Worm (Caenorhabditis elegans): Measurements from ENCODE around the gene mspn-1.

mspn-1 gene

ce11 chrIV:10214811-10215210 lies 37.0 kb downstream of the mspn-1 start, which contains the start of gene abt-1:
Gene abt-1, minus strand, starts transcription at chrIV:10214911.
- TF ChIP-seq nhr-237 (tag; optimal IDR thresholded peaks at IDR 0.05) = no peak
- TF ChIP-seq zip-8 (tag; optimal IDR thresholded peaks at IDR 0.05) = no peak
- TF ChIP-seq nhr-28 (tag; optimal IDR thresholded peaks at IDR 0.05) = no peak
- TF ChIP-seq ztf-11 (tag; optimal IDR thresholded peaks at IDR 0.05) = no peak
- no peak for TF ChIP-seq sptf-1 (tag; optimal IDR thresholded peaks at IDR 0.05)
- TF ChIP-seq pha-4 (tag; optimal IDR thresholded peaks at IDR 0.05) = no peak
- TF ChIP-seq blmp-1 (tag; optimal IDR thresholded peaks at IDR 0.05) = no peak
- TF ChIP-seq ceh-43 (GFP tag; optimal IDR thresholded peaks at IDR 0.05) = no peak
- no peak for TF ChIP-seq bed-3 (GFP tag; optimal IDR thresholded peaks at IDR 0.05)
- no peak for TF ChIP-seq nhr-12 (tag; optimal IDR thresholded peaks at IDR 0.05)
- TF ChIP-seq mab-5 (tag; optimal IDR thresholded peaks at IDR 0.05) = no peak
- TF ChIP-seq lin-32 (GFP tag; optimal IDR thresholded peaks at IDR 0.05) = no peak
- TF ChIP-seq ceh-83 (GFP tag; optimal IDR thresholded peaks at IDR 0.05) = no peak

- TF ChIP-seq hlh-1 (tag; optimal IDR thresholded peaks at IDR 0.05) = no peak
- no peak for TF ChIP-seq nhr-2 (tag; optimal IDR thresholded peaks at IDR 0.05)
- TF ChIP-seq unc-120 (tag; optimal IDR thresholded peaks at IDR 0.05; ENCODE audit: poor library complexity, severe bottlenecking) = no peak
- no peak for TF ChIP-seq ceh-83 (GFP tag; optimal IDR thresholded peaks at IDR 0.05)
- TF ChIP-seq ztf-11 (tag; optimal IDR thresholded peaks at IDR 0.05) = no peak
These were observed 37.6 kb downstream of the mspn-1 start for ce11 chrIV:10215393-10215792.

DNA sequence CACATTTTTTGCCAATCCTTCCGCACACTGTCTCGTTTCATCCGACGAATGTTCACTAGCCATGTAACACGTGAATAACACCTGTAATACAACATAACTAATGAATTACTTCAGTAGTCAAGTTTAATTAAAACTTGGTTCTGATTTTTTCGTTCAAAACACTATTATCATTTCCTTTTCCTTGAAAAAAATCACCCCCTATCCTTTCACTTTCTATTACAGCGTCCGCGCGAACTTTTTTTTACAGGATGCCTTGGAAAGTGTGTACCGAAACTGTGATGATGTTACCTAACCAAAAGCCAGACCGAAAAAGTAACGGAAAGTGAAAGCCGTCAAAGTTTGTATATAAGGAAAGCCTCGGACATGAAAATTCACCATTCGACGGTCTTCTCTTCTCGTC lies 38.3 kb downstream of the mspn-1 start, which contains the start of gene col-124:
TSS of gene col-124 (plus strand) at position 374 of the 400 bp plus-strand sequence.
- no peak for TF ChIP-seq mab-5 (tag; optimal IDR thresholded peaks at IDR 0.05)
- no peak for TF ChIP-seq sem-2 (GFP tag; optimal IDR thresholded peaks at IDR 0.05)
- no peak for TF ChIP-seq mep-1 (tag; optimal IDR thresholded peaks at IDR 0.05)
- TF ChIP-seq lsy-2 (tag; optimal IDR thresholded peaks at IDR 0.05) = no peak
- no peak for TF ChIP-seq cnd-1 (tag; optimal IDR thresholded peaks at IDR 0.05)
- TF ChIP-seq ceh-43 (GFP tag; optimal IDR thresholded peaks at IDR 0.05) = no peak
- no peak for TF ChIP-seq unc-120 (tag; optimal IDR thresholded peaks at IDR 0.05; ENCODE audit: poor library complexity, severe bottlenecking)
- TF ChIP-seq bed-3 (GFP tag; optimal IDR thresholded peaks at IDR 0.05) = no peak
- TF ChIP-seq snpc-4 (tag; optimal IDR thresholded peaks at IDR 0.05) = no peak
- no peak for TF ChIP-seq ham-2 (GFP tag; optimal IDR thresholded peaks at IDR 0.05)

ce11 chrIV:10216704-10217296 lies 39.0 kb downstream of the mspn-1 start:
- no peak for TF ChIP-seq nhr-28 (tag; optimal IDR thresholded peaks at IDR 0.05)
- TF ChIP-seq sem-2 (GFP tag; optimal IDR thresholded peaks at IDR 0.05) = no peak
- no peak for TF ChIP-seq nhr-237 (tag; optimal IDR thresholded peaks at IDR 0.05)
- no peak for TF ChIP-seq mls-2 (tag; optimal IDR thresholded peaks at IDR 0.05)

DNA sequence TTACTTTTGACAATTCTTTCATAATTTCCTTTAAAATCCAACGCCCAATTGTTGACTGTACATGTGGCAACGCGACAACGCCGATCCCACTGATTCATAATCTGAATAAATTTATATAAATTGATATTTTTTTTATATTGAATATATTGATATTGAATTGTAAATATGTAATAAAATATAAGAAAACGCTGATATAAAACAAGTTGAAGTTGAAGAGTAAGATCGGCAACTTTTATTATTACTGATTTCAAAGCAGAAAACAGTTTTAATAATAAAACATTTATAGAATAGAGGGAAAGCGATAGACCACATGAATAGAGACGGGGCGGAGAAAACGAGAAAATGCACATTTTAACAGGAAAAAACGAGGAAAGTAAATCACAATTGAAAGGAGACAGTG lies 41.4 kb downstream of the mspn-1 start, which contains the start of gene qns-1:
TSS of gene qns-1 (minus strand) at position 101 of the 400 bp plus-strand sequence.
- TF ChIP-seq nhr-2 (tag; optimal IDR thresholded peaks at IDR 0.05) (no peak), lin-13 (tag; optimal IDR thresholded peaks at IDR 0.05) (no peak), tbx-8 (GFP tag; optimal IDR thresholded peaks at IDR 0.05) (no peak), pha-4 (tag; optimal IDR thresholded peaks at IDR 0.05) (no peak), lsy-2 (tag; optimal IDR thresholded peaks at IDR 0.05) (no peak), mab-5 (tag; optimal IDR thresholded peaks at IDR 0.05) (no peak), snpc-4 (tag; optimal IDR thresholded peaks at IDR 0.05) (no peak), lin-32 (GFP tag; optimal IDR thresholded peaks at IDR 0.05) (no peak), sem-2 (GFP tag; optimal IDR thresholded peaks at IDR 0.05) (no peak), unc-62 (GFP tag; optimal IDR thresholded peaks at IDR 0.05) (no peak)

- TF ChIP-seq ham-2 (GFP tag; optimal IDR thresholded peaks at IDR 0.05) (no peak), ceh-83 (GFP tag; optimal IDR thresholded peaks at IDR 0.05) (no peak), mab-5 (tag; optimal IDR thresholded peaks at IDR 0.05) (no peak), bed-3 (GFP tag; optimal IDR thresholded peaks at IDR 0.05) (no peak), nhr-28 (tag; optimal IDR thresholded peaks at IDR 0.05) (no peak), sem-2 (GFP tag; optimal IDR thresholded peaks at IDR 0.05) (no peak), nhr-76 (tag; optimal IDR thresholded peaks at IDR 0.05) (no peak), blmp-1 (tag; optimal IDR thresholded peaks at IDR 0.05) (no peak), lin-32 (GFP tag; optimal IDR thresholded peaks at IDR 0.05) (no peak), ceh-39 (tag; optimal IDR thresholded peaks at IDR 0.05) (no peak), mls-2 (tag; optimal IDR thresholded peaks at IDR 0.05) (no peak), sptf-1 (tag; optimal IDR thresholded peaks at IDR 0.05) (no peak)
These were observed 43.4 kb downstream of the mspn-1 start, which contains the start of gene tram-1 for ce11 chrIV:10221187-10221586. Gene tram-1, minus strand, starts transcription at chrIV:10221287.

Measured in whole organism, mixed stage, embryonic.